Fruit fly (Drosophila melanogaster): ENCODE data around the gene CG9377.

CG9377 gene

dm6 chr2L:13368940-13369339 is 7.6 kb upstream of the CG9377 start, which contains the start of gene CG31855 (continued):
- TF ChIP-seq CG34422 (GFP tag; IDR thresholded peaks at IDR 0.05) (peak; percentile 87), CG11560 (tag; IDR thresholded peaks at IDR 0.05) (no peak), CG15514 (GFP tag; optimal IDR thresholded peaks at IDR 0.05) (peak; percentile 82), GATAe (GFP tag; conservative IDR thresholded peaks at IDR 0.05) (peak; percentile 30; the same call in 1 of the 2 replicates), ERR (GFP tag; optimal IDR thresholded peaks at IDR 0.05) (peak; percentile 29), odd (GFP tag; optimal IDR thresholded peaks at IDR 0.05) (peak; percentile 67), ken (GFP tag; IDR thresholded peaks at IDR 0.05) (peak; percentile 89), chn (GFP tag; optimal IDR thresholded peaks at IDR 0.05) (peak; percentile 87), CG13424 (tag; optimal IDR thresholded peaks at IDR 0.05) (peak; percentile 69), mirr (GFP tag; optimal IDR thresholded peaks at IDR 0.05) (peak; percentile 66), al (GFP tag; IDR thresholded peaks at IDR 0.05) (peak; percentile 61), CG32772 (GFP tag; IDR thresholded peaks at IDR 0.05) (peak; percentile 78), NC2α (GFP tag; optimal IDR thresholded peaks at IDR 0.05) (no peak), Sry-β (GFP tag; optimal IDR thresholded peaks at IDR 0.05) (peak; percentile 52), ewg (GFP tag; optimal IDR thresholded peaks at IDR 0.05) (peak; percentile 68), wek (GFP tag; optimal IDR thresholded peaks at IDR 0.05) (peak; percentile 22), Sox100B (GFP tag; optimal IDR thresholded peaks at IDR 0.05) (peak; percentile 74), CG16779 (GFP tag; IDR thresholded peaks at IDR 0.05) (peak; percentile 86), CG18262 (tag; optimal IDR thresholded peaks at IDR 0.05) (peak; percentile 77), C15 (GFP tag; IDR thresholded peaks at IDR 0.05) (0 out of 3 replicates have a peak, but pooled peaks have one; percentile 53), nau (GFP tag; optimal IDR thresholded peaks at IDR 0.05) (peak; percentile 75), psq (GFP tag; optimal IDR thresholded peaks at IDR 0.05) (peak; percentile 7), CG10209 (GFP tag; optimal IDR thresholded peaks at IDR 0.05) (peak; percentile 76), CG10543 (GFP tag; optimal IDR thresholded peaks at IDR 0.05) (peak; percentile 86), bcd (GFP tag; optimal IDR thresholded peaks at IDR 0.05) (peak; percentile 75), Aef1 (GFP tag; IDR thresholded peaks at IDR 0.05) (peak; percentile 89), Jarid2 (GFP tag; optimal IDR thresholded peaks at IDR 0.05) (no peak), CG15479 (GFP tag; optimal IDR thresholded peaks at IDR 0.05) (no peak), tna (GFP tag; IDR thresholded peaks at IDR 0.05; ENCODE audit: partially characterized antibody) (no peak), CG11723 (GFP tag; optimal IDR thresholded peaks at IDR 0.05) (peak; percentile 63), wdn (GFP tag; IDR thresholded peaks at IDR 0.05) (peak; percentile 70), CG14710 (tag; optimal IDR thresholded peaks at IDR 0.05) (peak; percentile 71), gfzf (GFP tag; optimal IDR thresholded peaks at IDR 0.05) (peak; percentile 22), CG7786 (GFP tag; optimal IDR thresholded peaks at IDR 0.05) (peak; percentile 54), Hey (tag; optimal IDR thresholded peaks at IDR 0.05) (peak; percentile 28), pfk (GFP tag; optimal IDR thresholded peaks at IDR 0.05) (peak; percentile 59), CG31441 (GFP tag; IDR thresholded peaks at IDR 0.05) (peak; percentile 78), Awh (GFP tag; IDR thresholded peaks at IDR 0.05) (peak; percentile 46; the same call in 1 of the 2 replicates), CG4328 (GFP tag; optimal IDR thresholded peaks at IDR 0.05) (peak; percentile 80), insv (GFP tag; optimal IDR thresholded peaks at IDR 0.05) (peak in 1 of 2 experiments; percentile 55), CG2712 (tag; optimal IDR thresholded peaks at IDR 0.05) (peak; percentile 80), ind (GFP tag; optimal IDR thresholded peaks at IDR 0.05) (peak; percentile 87), CG30403 (GFP tag; optimal IDR thresholded peaks at IDR 0.05) (peak; percentile 90), zen (tag; optimal IDR thresholded peaks at IDR 0.05) (peak; percentile 26), Mes4 (GFP tag; optimal IDR thresholded peaks at IDR 0.05) (peak; percentile 49), CG15011 (GFP tag; optimal IDR thresholded peaks at IDR 0.05) (peak; percentile 46), CG7987 (GFP tag; optimal IDR thresholded peaks at IDR 0.05) (peak; percentile 79), Ptx1 (GFP tag; IDR thresholded peaks at IDR 0.05) (peak; percentile 85), CG18476 (GFP tag; optimal IDR thresholded peaks at IDR 0.05) (peak; percentile 74), Vsx1 (GFP tag; optimal IDR thresholded peaks at IDR 0.05) (peak; percentile 36)

Measured in whole organism, embryonic.